Fruit fly (Drosophila melanogaster): ENCODE results near the gene CG42296.

CG42296 gene

DNA sequence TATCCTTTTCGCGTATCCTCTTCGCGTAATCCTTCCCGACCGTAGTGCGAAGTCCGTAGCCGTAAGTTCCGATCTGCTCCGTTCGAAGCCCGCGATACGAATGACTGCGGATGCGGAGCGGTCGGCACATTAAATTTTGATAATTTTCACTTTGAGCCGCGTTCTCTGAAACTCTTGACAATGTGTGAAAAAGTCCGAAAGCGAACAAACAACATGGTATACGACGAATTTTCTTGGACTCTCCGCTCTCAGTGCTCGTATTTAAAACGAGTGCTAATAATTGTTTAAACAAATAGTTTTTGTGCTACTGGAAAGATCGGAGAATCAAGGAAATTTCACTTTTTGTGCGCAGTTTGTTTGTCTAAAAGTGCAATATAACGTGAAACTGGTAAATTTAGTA lies at the start of gene CG42296:
CG42296 (minus strand) TSS at position 101 of the 400 bp plus-strand sequence.
- TF ChIP-seq CG1620 (GFP tag; optimal IDR thresholded peaks at IDR 0.05) = no peak
- TF ChIP-seq bab1 (GFP tag; optimal IDR thresholded peaks at IDR 0.05) = no peak
- TF ChIP-seq Mnt (GFP tag; optimal IDR thresholded peaks at IDR 0.05) = no peak
- no peak for TF ChIP-seq CG5204 (GFP tag; optimal IDR thresholded peaks at IDR 0.05)
- no peak for TF ChIP-seq CG7101 (tag; optimal IDR thresholded peaks at IDR 0.05)
- TF ChIP-seq ovo (GFP tag; optimal IDR thresholded peaks at IDR 0.05) = no peak

dm6 chr2L:2084349-2084748 lies 48.5 kb upstream of the CG42296 start:
- TF ChIP-seq pad (GFP tag; optimal IDR thresholded peaks at IDR 0.05) (no peak), CG11617 (GFP tag; optimal IDR thresholded peaks at IDR 0.05) (no peak), CG5204 (GFP tag; optimal IDR thresholded peaks at IDR 0.05) (no peak), CG7101 (tag; optimal IDR thresholded peaks at IDR 0.05) (no peak)

dm6 chr2L:2079619-2080018 lies 43.8 kb upstream of the CG42296 start, which contains the start of gene CG12674:
CG12674 (plus strand) TSS chr2L:2079919.
- TF ChIP-seq CG14711 (tag; optimal IDR thresholded peaks at IDR 0.05) (no peak), CG7045 (GFP tag; optimal IDR thresholded peaks at IDR 0.05) (no peak), cnc (optimal IDR thresholded peaks at IDR 0.05) (no peak), toe (GFP tag; optimal IDR thresholded peaks at IDR 0.05) (no peak), pad (GFP tag; optimal IDR thresholded peaks at IDR 0.05) (no peak)

DNA sequence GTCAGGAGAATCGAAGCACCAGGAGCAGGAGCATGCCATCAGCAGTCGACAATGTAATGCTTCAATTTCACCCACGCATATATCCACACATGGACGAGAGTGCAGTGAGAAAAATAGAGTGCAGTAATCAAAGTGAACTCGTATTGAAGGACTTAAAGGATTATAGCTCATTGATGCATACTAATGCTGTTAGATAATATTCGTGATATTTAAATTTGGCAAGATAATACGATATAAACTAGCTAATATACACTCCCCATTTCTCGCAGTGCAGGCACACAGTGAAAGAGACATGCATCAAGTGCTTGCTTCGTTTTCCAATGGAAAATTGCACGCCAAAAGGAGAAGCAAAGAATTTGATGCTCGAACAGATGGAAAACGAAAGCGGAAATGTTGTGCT lies 37.1 kb upstream of the CG42296 start:
- TF ChIP-seq CG7101 (tag; optimal IDR thresholded peaks at IDR 0.05) (no peak), Mnt (GFP tag; optimal IDR thresholded peaks at IDR 0.05) (no peak), pad (GFP tag; optimal IDR thresholded peaks at IDR 0.05) (no peak), CG14711 (tag; optimal IDR thresholded peaks at IDR 0.05) (no peak), CG33017 (tag; optimal IDR thresholded peaks at IDR 0.05) (no peak), bab1 (GFP tag; optimal IDR thresholded peaks at IDR 0.05) (no peak), CG1620 (GFP tag; optimal IDR thresholded peaks at IDR 0.05) (no peak), CG7045 (GFP tag; optimal IDR thresholded peaks at IDR 0.05) (no peak), CG5204 (GFP tag; optimal IDR thresholded peaks at IDR 0.05) (no peak), Clk (GFP tag; optimal IDR thresholded peaks at IDR 0.05) (no peak), Crg-1 (GFP tag; optimal IDR thresholded peaks at IDR 0.05) (no peak), cnc (optimal IDR thresholded peaks at IDR 0.05) (no peak), cic (GFP tag; optimal IDR thresholded peaks at IDR 0.05) (no peak), ovo (GFP tag; optimal IDR thresholded peaks at IDR 0.05) (no peak), kay (GFP tag; ENCODE audit: borderline replicate concordance) (no peak), Hr96 (GFP tag; optimal IDR thresholded peaks at IDR 0.05) (no peak)

dm6 chr2L:2054289-2054688 lies 18.4 kb upstream of the CG42296 start, which contains the start of gene Or22c:
Or22c (plus strand) TSS chr2L:2054589.
- TF ChIP-seq CG33017 (tag; optimal IDR thresholded peaks at IDR 0.05) (no peak), CG12768 (GFP tag; optimal IDR thresholded peaks at IDR 0.05) (no peak), Hr96 (GFP tag; optimal IDR thresholded peaks at IDR 0.05) (no peak), ovo (GFP tag; optimal IDR thresholded peaks at IDR 0.05) (no peak), cnc (optimal IDR thresholded peaks at IDR 0.05) (no peak), CG7101 (tag; optimal IDR thresholded peaks at IDR 0.05) (no peak), Crg-1 (GFP tag; optimal IDR thresholded peaks at IDR 0.05) (no peak), toe (GFP tag; optimal IDR thresholded peaks at IDR 0.05) (no peak), cic (GFP tag; optimal IDR thresholded peaks at IDR 0.05) (no peak), Clk (GFP tag; optimal IDR thresholded peaks at IDR 0.05) (no peak), tj (GFP tag; optimal IDR thresholded peaks at IDR 0.05) (no peak), bab1 (GFP tag; optimal IDR thresholded peaks at IDR 0.05) (no peak), CG14711 (tag; optimal IDR thresholded peaks at IDR 0.05) (no peak)

DNA sequence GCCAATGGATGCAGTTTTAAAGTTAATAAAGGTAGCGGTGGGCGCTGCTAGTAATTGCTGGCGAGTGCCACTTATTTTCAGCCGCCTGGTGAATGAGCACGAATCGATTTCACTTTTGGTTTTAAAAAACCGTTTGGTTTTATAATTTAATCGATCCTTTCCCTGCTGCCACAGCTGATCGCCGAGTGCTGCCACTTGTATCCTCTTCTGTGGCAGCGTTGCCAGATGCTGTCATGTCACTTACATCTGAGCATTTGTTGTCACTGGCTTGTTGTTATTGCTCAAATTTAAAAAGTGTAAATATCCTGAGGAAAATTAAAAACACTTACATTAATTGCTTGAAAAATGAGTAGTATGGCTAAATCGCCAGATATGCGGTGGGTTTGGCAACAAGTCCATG lies 9.4 kb upstream of the CG42296 start, which contains the start of gene Kebab:
Kebab (plus strand) TSS at position 230 of the 400 bp plus-strand sequence.
- TF ChIP-seq Clk (GFP tag; optimal IDR thresholded peaks at IDR 0.05) (no peak), Mnt (GFP tag; optimal IDR thresholded peaks at IDR 0.05) (no peak), pad (GFP tag; optimal IDR thresholded peaks at IDR 0.05) (no peak), CG7101 (tag; optimal IDR thresholded peaks at IDR 0.05) (no peak), CG33017 (tag; optimal IDR thresholded peaks at IDR 0.05) (no peak), cic (GFP tag; optimal IDR thresholded peaks at IDR 0.05) (no peak), Hr96 (GFP tag; optimal IDR thresholded peaks at IDR 0.05) (no peak), bab1 (GFP tag; optimal IDR thresholded peaks at IDR 0.05) (no peak), toe (GFP tag; optimal IDR thresholded peaks at IDR 0.05) (no peak)

- no peak for TF ChIP-seq CG14711 (tag; optimal IDR thresholded peaks at IDR 0.05)
- no peak for TF ChIP-seq CG33017 (tag; optimal IDR thresholded peaks at IDR 0.05)
- TF ChIP-seq tj (GFP tag; optimal IDR thresholded peaks at IDR 0.05) = no peak
Observed at dm6 chr2L:2044826-2045225, 9.0 kb upstream of the CG42296 start.

dm6 chr2L:2042072-2042471 lies 6.2 kb upstream of the CG42296 start:
- no peak for TF ChIP-seq Hr96 (GFP tag; optimal IDR thresholded peaks at IDR 0.05)
- TF ChIP-seq CG11617 (GFP tag; optimal IDR thresholded peaks at IDR 0.05) = no peak
- TF ChIP-seq Mnt (GFP tag; optimal IDR thresholded peaks at IDR 0.05) = no peak
- no peak for TF ChIP-seq toe (GFP tag; optimal IDR thresholded peaks at IDR 0.05)
- no peak for TF ChIP-seq CG12768 (GFP tag; optimal IDR thresholded peaks at IDR 0.05)
- TF ChIP-seq cnc (optimal IDR thresholded peaks at IDR 0.05) = no peak
- no peak for TF ChIP-seq kay (GFP tag; ENCODE audit: borderline replicate concordance)
- no peak for TF ChIP-seq ovo (GFP tag; optimal IDR thresholded peaks at IDR 0.05)
- no peak for TF ChIP-seq CG7101 (tag; optimal IDR thresholded peaks at IDR 0.05)
- no peak for TF ChIP-seq CG14711 (tag; optimal IDR thresholded peaks at IDR 0.05)
- TF ChIP-seq pad (GFP tag; optimal IDR thresholded peaks at IDR 0.05) = no peak
- no peak for TF ChIP-seq CG7045 (GFP tag; optimal IDR thresholded peaks at IDR 0.05)
- no peak for TF ChIP-seq Crg-1 (GFP tag; optimal IDR thresholded peaks at IDR 0.05)
- no peak for TF ChIP-seq tj (GFP tag; optimal IDR thresholded peaks at IDR 0.05)
